Fruit fly (Drosophila melanogaster) whole organism, embryonic: ENCODE measurements around the gene Ctu2.

ENCODE experiments used
- CG10267 ChIP-seq: fragments of 200-800 bp; sonication (Bioruptor generic); optimal IDR thresholded peaks from 2 replicates; lab custom pipeline; 2018; ENCODE audit warnings: missing biosample characterization, mild to moderate bottlenecking, missing genetic modification characterization, moderate library complexity
- CG10321 ChIP-seq: fragments of 200-800 bp; sonication (Bioruptor generic); IDR thresholded peaks from 2 replicates; pipeline ENCODE4 v1.3.6; 2022; ENCODE audit warnings: missing biosample characterization, missing genetic modification characterization
- CG11504 ChIP-seq: fragments of 200-800 bp; sonication (Bioruptor generic); optimal IDR thresholded peaks from 3 replicates; lab custom pipeline; 2019; ENCODE audit warnings: missing biosample characterization, mild to moderate bottlenecking, missing genetic modification characterization, moderate library complexity
- CG12942 ChIP-seq: fragments of 200-800 bp; sonication (Bioruptor generic); optimal IDR thresholded peaks from 3 replicates; lab custom pipeline; 2016; ENCODE audit warnings: missing biosample characterization, missing genetic modification characterization
- CG17361 ChIP-seq: fragments of 200-800 bp; sonication (Bioruptor generic); IDR thresholded peaks from 3 replicates; pipeline ENCODE4 v1.3.6; 2022; ENCODE audit warnings: missing biosample characterization, missing genetic modification characterization
- CG1832 ChIP-seq: fragments of 200-800 bp; sonication (Bioruptor generic); optimal IDR thresholded peaks from 2 replicates; lab custom pipeline; 2017; ENCODE audit warnings: missing biosample characterization, mild to moderate bottlenecking, missing genetic modification characterization, inconsistent platforms
- CG2712 ChIP-seq: fragments of 200-800 bp; optimal IDR thresholded peaks from 3 replicates; lab custom pipeline; 2019; ENCODE audit warnings: missing biosample characterization, mild to moderate bottlenecking, missing genetic modification characterization, moderate library complexity
- CG34224 ChIP-seq: fragments of 200-800 bp; sonication (Bioruptor generic); IDR thresholded peaks from 3 replicates; pipeline ENCODE4 v1.3.6; 2022; ENCODE audit warnings: missing biosample characterization, missing genetic modification characterization; ENCODE audit not compliant: partially characterized antibody
- CG6854 ChIP-seq: fragments of 200-800 bp; sonication (Bioruptor generic); optimal IDR thresholded peaks from 3 replicates; lab custom pipeline; 2017; ENCODE audit warnings: missing biosample characterization, mild to moderate bottlenecking, missing genetic modification characterization
- CG7271 ChIP-seq: fragments of 200-800 bp; sonication (Bioruptor generic); optimal IDR thresholded peaks from 2 replicates; lab custom pipeline; 2018; ENCODE audit warnings: missing biosample characterization, mild to moderate bottlenecking, missing genetic modification characterization, moderate library complexity
- CG7839 ChIP-seq: fragments of 200-800 bp; sonication (Bioruptor generic); optimal IDR thresholded peaks from 3 replicates; lab custom pipeline; 2018; ENCODE audit warnings: missing biosample characterization, mild to moderate bottlenecking, missing genetic modification characterization, moderate library complexity
- CG8290 ChIP-seq, 3 experiments: fragments of 200-800 bp; sonication (Bioruptor generic); optimal IDR thresholded peaks; 2 replicates each; lab custom pipeline; 2016 to 2019; ENCODE audit warnings: missing biosample characterization in 3 of 3, missing genetic modification characterization in 3 of 3, mild to moderate bottlenecking in 2 of 3, moderate library complexity in 1 of 3
- CkIIα-i1 ChIP-seq: fragments of 200-800 bp; sonication (Bioruptor generic); IDR thresholded peaks from 2 replicates; pipeline ENCODE4 v1.3.6; 2022; ENCODE audit warnings: missing biosample characterization, missing genetic modification characterization
- D19A ChIP-seq: fragments of 200-800 bp; optimal IDR thresholded peaks from 3 replicates; lab custom pipeline; 2019; ENCODE audit warnings: missing biosample characterization, mild to moderate bottlenecking, missing genetic modification characterization, moderate library complexity
- D19B ChIP-seq: fragments of 200-800 bp; sonication (Bioruptor generic); optimal IDR thresholded peaks from 2 replicates; lab custom pipeline; 2017; ENCODE audit warnings: missing biosample characterization, mild to moderate bottlenecking, missing genetic modification characterization
- Dfd ChIP-seq, 2 experiments: fragments of >200 bp; optimal IDR thresholded peaks; 2 replicates each; lab custom pipeline; 2017; ENCODE audit warnings: missing biosample characterization in 2 of 2, missing genetic modification characterization in 2 of 2
- Dref ChIP-seq: fragments of 200-800 bp; sonication (Bioruptor generic); IDR thresholded peaks from 2 replicates; pipeline ENCODE4 v1.3.6; 2022; ENCODE audit warnings: missing biosample characterization, missing genetic modification characterization
- Ets65A ChIP-seq: fragments of 200-800 bp; sonication (Bioruptor generic); peaks from one replicate; lab custom pipeline; 2016; ENCODE audit warnings: missing biosample characterization, missing genetic modification characterization
- Ets97D ChIP-seq: fragments of 200-800 bp; sonication (Bioruptor generic); optimal IDR thresholded peaks from 3 replicates; lab custom pipeline; 2016; ENCODE audit warnings: missing biosample characterization, missing genetic modification characterization
- HLHmδ ChIP-seq: fragments of 200-800 bp; sonication (Bioruptor generic); optimal IDR thresholded peaks from 2 replicates; lab custom pipeline; 2018; ENCODE audit warnings: missing biosample characterization, mild to moderate bottlenecking, missing genetic modification characterization, moderate library complexity
- Kr ChIP-seq: fragments of 200-800 bp; sonication (Bioruptor generic); optimal IDR thresholded peaks from 2 replicates; lab custom pipeline; 2017; ENCODE audit warnings: missing biosample characterization, mild to moderate bottlenecking, missing genetic modification characterization
- Lhr ChIP-seq: fragments of 200-800 bp; sonication (Bioruptor generic); optimal IDR thresholded peaks from 3 replicates; lab custom pipeline; 2017; ENCODE audit warnings: mild to moderate bottlenecking, missing biosample characterization, missing genetic modification reagents, missing genetic modification characterization
- Nf-YB ChIP-seq: fragments of 200-800 bp; sonication (Bioruptor generic); optimal IDR thresholded peaks from 3 replicates; lab custom pipeline; 2019; ENCODE audit warnings: missing biosample characterization, mild to moderate bottlenecking, missing genetic modification characterization, moderate library complexity
- Oli ChIP-seq: fragments of 200-800 bp; sonication (Bioruptor generic); optimal IDR thresholded peaks from 2 replicates; lab custom pipeline; 2018; ENCODE audit warnings: missing biosample characterization, mild to moderate bottlenecking, missing genetic modification characterization, moderate library complexity
- Vsx1 ChIP-seq: fragments of 200-800 bp; sonication (Bioruptor generic); optimal IDR thresholded peaks from 2 replicates; lab custom pipeline; 2017; ENCODE audit warnings: missing biosample characterization, mild to moderate bottlenecking, missing genetic modification characterization, missing genetic modification reagents
- abd-A ChIP-seq: fragments of 200-800 bp; sonication (Bioruptor generic); optimal IDR thresholded peaks from 3 replicates; lab custom pipeline; 2019; ENCODE audit warnings: missing biosample characterization, mild to moderate bottlenecking, missing genetic modification characterization, moderate library complexity
- cad ChIP-seq: fragments of >200 bp; optimal IDR thresholded peaks from 2 replicates; lab custom pipeline; 2017; ENCODE audit warnings: missing biosample characterization, missing genetic modification characterization
- cas ChIP-seq: fragments of 200-800 bp; sonication (Bioruptor generic); IDR thresholded peaks from 2 replicates; pipeline ENCODE4 v1.3.6; 2022; ENCODE audit warnings: missing biosample characterization, missing genetic modification characterization
- hth ChIP-seq: fragments of >200 bp; optimal IDR thresholded peaks from 2 replicates; lab custom pipeline; 2017; ENCODE audit warnings: inconsistent platforms
- nerfin-1 ChIP-seq: fragments of 200-800 bp; sonication (Bioruptor generic); optimal IDR thresholded peaks from 3 replicates; lab custom pipeline; 2019; ENCODE audit warnings: missing biosample characterization, mild to moderate bottlenecking, missing genetic modification characterization, moderate library complexity
- phol ChIP-seq: fragments of 200-800 bp; sonication (Bioruptor generic); optimal IDR thresholded peaks from 3 replicates; lab custom pipeline; 2018; ENCODE audit warnings: missing biosample characterization, mild to moderate bottlenecking, missing genetic modification characterization, moderate library complexity
- pros ChIP-seq: fragments of 200-800 bp; sonication (Bioruptor generic); optimal IDR thresholded peaks from 3 replicates; lab custom pipeline; 2019; ENCODE audit warnings: missing biosample characterization, mild to moderate bottlenecking, missing genetic modification characterization, moderate library complexity
- row ChIP-seq: fragments of 200-800 bp; sonication (Bioruptor generic); IDR thresholded peaks from 3 replicates; pipeline ENCODE4 v1.3.6; 2022; ENCODE audit warnings: missing biosample characterization, missing genetic modification characterization
- run ChIP-seq: fragments of 200-800 bp; sonication (Bioruptor generic); optimal IDR thresholded peaks from 3 replicates; lab custom pipeline; 2018; ENCODE audit warnings: missing biosample characterization, mild to moderate bottlenecking, missing genetic modification characterization
- schlank ChIP-seq: fragments of 200-800 bp; sonication (Bioruptor generic); optimal IDR thresholded peaks from 2 replicates; lab custom pipeline; 2018; ENCODE audit warnings: missing biosample characterization, mild to moderate bottlenecking, missing genetic modification characterization
- sens ChIP-seq: fragments of 200-800 bp; sonication (Bioruptor generic); peaks from one replicate; lab custom pipeline; 2016; ENCODE audit warnings: missing biosample characterization, missing genetic modification characterization
- sna ChIP-seq: fragments of 200-800 bp; sonication (Bioruptor generic); IDR thresholded peaks from 2 replicates; pipeline ENCODE4 v1.3.6; 2022; ENCODE audit warnings: missing biosample characterization, missing genetic modification characterization; ENCODE audit not compliant: partially characterized antibody
- sqz ChIP-seq: fragments of 200-800 bp; sonication (Bioruptor generic); optimal IDR thresholded peaks from 3 replicates; lab custom pipeline; 2018; ENCODE audit warnings: missing biosample characterization, mild to moderate bottlenecking, missing genetic modification characterization
- stwl ChIP-seq: fragments of 200-800 bp; sonication (Bioruptor generic); optimal IDR thresholded peaks from 3 replicates; lab custom pipeline; 2018; ENCODE audit warnings: missing biosample characterization, mild to moderate bottlenecking, missing genetic modification characterization, moderate library complexity
- tll ChIP-seq, 2 experiments: fragments of 200-800 bp in 1 of 2; fragments of >200 bp in 1 of 2; sonication (Bioruptor generic) in 1 of 2; optimal IDR thresholded peaks; 2 replicates each; lab custom pipeline; 2017 to 2019; ENCODE audit warnings: missing biosample characterization in 2 of 2, missing genetic modification characterization in 2 of 2, mild to moderate bottlenecking in 1 of 2, moderate library complexity in 1 of 2
- trem ChIP-seq: fragments of 200-800 bp; optimal IDR thresholded peaks from 3 replicates; lab custom pipeline; 2019; ENCODE audit warnings: missing biosample characterization, mild to moderate bottlenecking, missing genetic modification characterization, moderate library complexity
- zen ChIP-seq: fragments of 200-800 bp; sonication (Bioruptor generic); optimal IDR thresholded peaks from 3 replicates; lab custom pipeline; 2018; ENCODE audit warnings: missing biosample characterization, mild to moderate bottlenecking, missing genetic modification characterization, moderate library complexity
- zfh1 ChIP-seq: fragments of 200-800 bp; sonication (Bioruptor generic); IDR thresholded peaks from 3 replicates; pipeline ENCODE4 v1.3.6; 2022; ENCODE audit warnings: missing biosample characterization, missing genetic modification characterization

Ctu2 gene

dm6 chr2L:19459404-19459803, 33.6 kb downstream of the Ctu2 start:
- peak; percentile 14 for TF ChIP-seq nerfin-1 (tag; lab: Kevin White, UChicago)
- peak; percentile 2 for TF ChIP-seq Ets65A (GFP tag; lab: Kevin White, UChicago)
- TF ChIP-seq Nf-YB (GFP tag; lab: Kevin White, UChicago): peak; percentile 5
- no peak for TF ChIP-seq run (tag; lab: Kevin White, UChicago)
- TF ChIP-seq abd-A (tag; lab: Kevin White, UChicago): no peak
- TF ChIP-seq CkIIα-i1 (GFP tag; lab: Robert Waterston, UW): no peak
- no peak for TF ChIP-seq Lhr (GFP tag; lab: Kevin White, UChicago)
- TF ChIP-seq tll (GFP tag; optimal IDR thresholded peaks at IDR 0.05; lab: Kevin White, UChicago): peak in 1 of 2 experiments; percentile 40
- TF ChIP-seq pros: peak; percentile 84
- TF ChIP-seq hth (lab: Kevin White, UChicago): peak; percentile 1
- TF ChIP-seq CG6854 (GFP tag; lab: Kevin White, UChicago): no peak
- peak; percentile 34 for TF ChIP-seq zen
- TF ChIP-seq CG2712 (tag; lab: Kevin White, UChicago): no peak
- no peak for TF ChIP-seq schlank
- no peak for TF ChIP-seq cas (GFP tag; lab: Robert Waterston, UW)
- no peak for TF ChIP-seq trem (tag; lab: Kevin White, UChicago)
- TF ChIP-seq Kr: peak; percentile 52
- TF ChIP-seq, all 482 proteins: peak for 8

- TF ChIP-seq D19B (peak; percentile 58), Dfd (GFP tag; optimal IDR thresholded peaks at IDR 0.05; lab: Kevin White, UChicago) (no peak), row (GFP tag; lab: Robert Waterston, UW) (peak; percentile 51; the same call in 1 of the 3 replicates), CG10321 (GFP tag; lab: Robert Waterston, UW) (0 out of 2 replicates have a peak, but pooled peaks have one; percentile 32), Ets97D (GFP tag; lab: Kevin White, UChicago) (peak; percentile 66), Vsx1 (GFP tag; lab: Kevin White, UChicago) (no peak), sna (GFP tag; lab: Robert Waterston, UW) (no peak), HLHmδ (GFP tag; lab: Kevin White, UChicago) (peak; percentile 11), cad (GFP tag; lab: Kevin White, UChicago) (peak; percentile 24), stwl (peak; percentile 90), CG10267 (tag; lab: Kevin White, UChicago) (peak; percentile 61), Oli (no peak), zfh1 (GFP tag; lab: Robert Waterston, UW) (0 out of 3 replicates have a peak, but pooled peaks have one; percentile 23), CG2712 (tag; lab: Kevin White, UChicago) (peak; percentile 5), CG12942 (GFP tag; lab: Kevin White, UChicago) (no peak), phol (tag; lab: Kevin White, UChicago) (peak; percentile 67), CG7271 (peak; percentile 76), sens (GFP tag; lab: Kevin White, UChicago) (peak; percentile 24), CG17361 (0 out of 3 replicates have a peak, but pooled peaks have one; percentile 10), D19A (tag; lab: Kevin White, UChicago) (peak; percentile 16), Dref (no peak), CG11504 (tag; lab: Kevin White, UChicago) (peak; percentile 0), CG1832 (GFP tag; lab: Kevin White, UChicago) (peak; percentile 18), sqz (peak; percentile 9), CG34224 (GFP tag; lab: Robert Waterston, UW) (no peak), zen (peak; percentile 47), CG7839 (peak; percentile 7), CG8290 (GFP tag; optimal IDR thresholded peaks at IDR 0.05; lab: Kevin White, UChicago) (peak; percentile 9), CG8290 (tag; optimal IDR thresholded peaks at IDR 0.05; lab: Kevin White, UChicago) (no peak)
These were observed 35.0 kb downstream of the Ctu2 start for dm6 chr2L:19457890-19458580.
